Worm (Caenorhabditis elegans): ENCODE results near the gene rib-2.

Gene rib-2

DNA sequence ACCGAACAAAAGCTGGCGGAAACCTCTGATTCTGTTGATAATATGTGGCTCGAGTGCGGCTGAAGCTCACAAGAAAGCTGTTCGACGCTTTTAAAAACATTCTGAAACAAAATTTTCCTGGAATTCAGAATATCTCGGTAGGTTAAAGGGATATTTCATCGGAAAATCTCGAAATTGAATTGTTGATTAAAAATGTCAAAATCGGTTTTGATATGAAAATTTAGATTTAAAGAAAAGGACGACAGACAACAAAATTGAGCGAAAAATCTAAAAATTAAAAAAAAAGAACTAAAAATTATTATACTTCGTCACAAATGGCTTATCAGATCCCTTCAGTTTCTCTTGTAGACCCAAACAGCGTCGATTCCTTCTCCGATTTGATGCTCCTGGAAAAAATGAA is 42.1 kb upstream of the rib-2 start, which contains the start of gene Y39A1A.20:
Y39A1A.20 (minus strand) TSS at position 101 of the 400 bp plus-strand sequence.
- TF ChIP-seq mab-5 (tag; optimal IDR thresholded peaks at IDR 0.05): no peak
- no peak for TF ChIP-seq peb-1 (tag; optimal IDR thresholded peaks at IDR 0.05)
- no peak for TF ChIP-seq unc-62 (GFP tag; optimal IDR thresholded peaks at IDR 0.05)
- no peak for TF ChIP-seq aly-2 (tag; optimal IDR thresholded peaks at IDR 0.05)
- TF ChIP-seq nhr-25 (tag; optimal IDR thresholded peaks at IDR 0.05): no peak
- no peak for TF ChIP-seq gmeb-1 (tag; optimal IDR thresholded peaks at IDR 0.05)
- TF ChIP-seq sma-9 (GFP tag; optimal IDR thresholded peaks at IDR 0.05): no peak
- no peak for TF ChIP-seq sma-9 (tag; optimal IDR thresholded peaks at IDR 0.05)
- TF ChIP-seq skn-1 (tag; optimal IDR thresholded peaks at IDR 0.05): no peak
- TF ChIP-seq ceh-16 (tag; optimal IDR thresholded peaks at IDR 0.05): no peak
- TF ChIP-seq sma-3 (GFP tag; optimal IDR thresholded peaks at IDR 0.05): no peak
- no peak for TF ChIP-seq lin-11 (tag; optimal IDR thresholded peaks at IDR 0.05)
- no peak for TF ChIP-seq elt-1 (tag; optimal IDR thresholded peaks at IDR 0.05)
- TF ChIP-seq C34F6.9 (tag; optimal IDR thresholded peaks at IDR 0.05): no peak
- TF ChIP-seq dmd-4 (tag; optimal IDR thresholded peaks at IDR 0.05): no peak
- TF ChIP-seq alr-1 (tag; optimal IDR thresholded peaks at IDR 0.05): no peak
- no peak for TF ChIP-seq nhr-10 (tag; optimal IDR thresholded peaks at IDR 0.05)
- TF ChIP-seq ceh-82 (tag; optimal IDR thresholded peaks at IDR 0.05): no peak

DNA sequence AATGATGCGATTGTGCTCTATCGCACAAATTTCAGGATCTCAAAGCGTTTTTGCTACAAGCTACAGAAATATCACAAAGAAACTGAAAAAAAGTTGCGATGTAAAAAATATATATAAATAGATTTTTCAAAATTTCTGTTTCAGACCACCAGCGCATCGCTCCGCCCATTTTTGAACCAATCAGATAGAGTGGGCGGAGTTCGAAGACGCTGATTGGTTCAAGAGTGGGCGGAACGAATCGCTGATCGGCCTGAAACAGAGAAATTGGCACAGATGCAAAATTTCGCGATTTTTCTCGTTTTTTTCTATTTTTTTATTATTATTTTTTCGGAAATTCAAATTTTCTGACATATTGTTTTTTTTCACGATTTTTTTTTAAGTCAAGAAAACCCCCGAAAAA is 39.8 kb upstream of the rib-2 start:
- TF ChIP-seq zag-1 (tag; optimal IDR thresholded peaks at IDR 0.05) (no peak), ceh-82 (tag; optimal IDR thresholded peaks at IDR 0.05) (no peak)

DNA sequence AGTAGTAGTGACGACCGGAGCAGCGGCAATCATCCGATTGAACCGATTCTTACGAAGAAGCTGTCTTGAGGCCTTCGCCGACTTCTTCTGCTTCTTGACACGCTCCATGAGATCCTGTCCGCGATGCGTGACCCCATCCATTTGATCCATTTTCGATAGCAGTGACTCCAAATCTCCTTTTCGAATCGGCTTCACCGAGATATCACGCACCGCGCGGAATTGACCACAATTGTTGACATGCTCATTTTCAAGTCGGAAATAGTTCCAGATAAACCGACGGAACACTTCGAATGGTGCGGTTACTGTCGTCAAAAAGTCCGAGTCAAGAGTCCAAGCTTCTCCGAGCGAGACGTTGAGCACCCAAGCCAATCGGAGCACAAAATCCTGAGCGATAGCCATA is 38.8 kb upstream of the rib-2 start:
- TF ChIP-seq unc-62 (GFP tag; optimal IDR thresholded peaks at IDR 0.05) (no peak), peb-1 (tag; optimal IDR thresholded peaks at IDR 0.05) (no peak), lsy-2 (tag; optimal IDR thresholded peaks at IDR 0.05) (no peak), ama-1 (optimal IDR thresholded peaks at IDR 0.05) (no peak), nhr-10 (tag; optimal IDR thresholded peaks at IDR 0.05) (no peak), nhr-237 (tag; optimal IDR thresholded peaks at IDR 0.05) (no peak), sma-9 (GFP tag; optimal IDR thresholded peaks at IDR 0.05) (no peak), sma-9 (tag; optimal IDR thresholded peaks at IDR 0.05) (no peak), lin-11 (tag; optimal IDR thresholded peaks at IDR 0.05) (no peak), fos-1 (tag; optimal IDR thresholded peaks at IDR 0.05) (no peak), aly-2 (tag; optimal IDR thresholded peaks at IDR 0.05) (no peak), dmd-4 (tag; optimal IDR thresholded peaks at IDR 0.05) (no peak), snpc-4 (tag; optimal IDR thresholded peaks at IDR 0.05) (no peak), elt-3 (tag; optimal IDR thresholded peaks at IDR 0.05) (no peak)

ce11 chrIII:10704499-10704898 is 38.1 kb upstream of the rib-2 start:
- TF ChIP-seq lin-13 (GFP tag; optimal IDR thresholded peaks at IDR 0.05) (no peak), ceh-82 (tag; optimal IDR thresholded peaks at IDR 0.05) (no peak), ceh-16 (tag; optimal IDR thresholded peaks at IDR 0.05) (no peak), crh-2 (tag; optimal IDR thresholded peaks at IDR 0.05) (no peak), skn-1 (tag; optimal IDR thresholded peaks at IDR 0.05) (no peak), lin-11 (tag; optimal IDR thresholded peaks at IDR 0.05) (no peak), alr-1 (tag; optimal IDR thresholded peaks at IDR 0.05) (no peak), F13H6.1 (tag; optimal IDR thresholded peaks at IDR 0.05) (no peak), C34F6.9 (tag; optimal IDR thresholded peaks at IDR 0.05) (no peak), gmeb-1 (tag; optimal IDR thresholded peaks at IDR 0.05) (no peak), ztf-11 (tag; optimal IDR thresholded peaks at IDR 0.05) (no peak)

ce11 chrIII:10706481-10706880 is 36.1 kb upstream of the rib-2 start:
- TF ChIP-seq nhr-129 (tag; optimal IDR thresholded peaks at IDR 0.05): no peak
- no peak for TF ChIP-seq nhr-77 (tag; optimal IDR thresholded peaks at IDR 0.05)
- TF ChIP-seq unc-62 (GFP tag; optimal IDR thresholded peaks at IDR 0.05): no peak
- no peak for TF ChIP-seq lin-39 (tag; optimal IDR thresholded peaks at IDR 0.05)
- no peak for TF ChIP-seq unc-55 (GFP tag; optimal IDR thresholded peaks at IDR 0.05)
- no peak for TF ChIP-seq crh-2 (tag; optimal IDR thresholded peaks at IDR 0.05)
- no peak for TF ChIP-seq aly-2 (tag; optimal IDR thresholded peaks at IDR 0.05)
- TF ChIP-seq sma-9 (GFP tag; optimal IDR thresholded peaks at IDR 0.05): no peak
- TF ChIP-seq sma-9 (tag; optimal IDR thresholded peaks at IDR 0.05): no peak
- TF ChIP-seq mab-5 (tag; optimal IDR thresholded peaks at IDR 0.05): no peak
- TF ChIP-seq skn-1 (tag; optimal IDR thresholded peaks at IDR 0.05): no peak
- TF ChIP-seq peb-1 (tag; optimal IDR thresholded peaks at IDR 0.05): no peak
- no peak for TF ChIP-seq nhr-12 (tag; optimal IDR thresholded peaks at IDR 0.05)
- no peak for TF ChIP-seq Y55F3AM.14 (GFP tag; optimal IDR thresholded peaks at IDR 0.05)
- TF ChIP-seq ztf-4 (tag; optimal IDR thresholded peaks at IDR 0.05): no peak
- no peak for TF ChIP-seq ZK546.5 (tag; optimal IDR thresholded peaks at IDR 0.05)
- TF ChIP-seq snpc-4 (tag; optimal IDR thresholded peaks at IDR 0.05): no peak
